Worm (Caenorhabditis elegans) whole organism, mixed stage, embryonic: ENCODE data around the gene F36H12.17.
"Not testable (repeated sequence)": the region's sequence is repeated elsewhere in the genome, so short reads cannot be mapped to it uniquely, and the experiment has no call there.

Source experiments
- bed-3 ChIP-seq: fragments of 200-800 bp; sonication (Bioruptor generic); optimal IDR thresholded peaks from 3 replicates; lab custom pipeline; 2018; ENCODE audit warnings: mild to moderate bottlenecking, missing genetic modification characterization, moderate library complexity, missing compliant biosample characterization
- blmp-1 ChIP-seq: fragments of 150-350 bp; optimal IDR thresholded peaks from 2 replicates; lab custom pipeline; 2014; ENCODE audit warnings: missing biosample characterization, missing genetic modification characterization
- ceh-39 ChIP-seq: fragments of 150-350 bp; optimal IDR thresholded peaks from 2 replicates; lab custom pipeline; 2014; ENCODE audit warnings: missing biosample characterization, missing genetic modification characterization
- ceh-83 ChIP-seq: fragments of 200-800 bp; sonication (Bioruptor generic); optimal IDR thresholded peaks from 2 replicates; lab custom pipeline; 2018; ENCODE audit warnings: mild to moderate bottlenecking, missing genetic modification characterization, missing compliant biosample characterization
- ces-1 ChIP-seq: fragments of 150-350 bp; optimal IDR thresholded peaks from 2 replicates; lab custom pipeline; 2014; ENCODE audit warnings: missing biosample characterization, missing genetic modification reagents, missing genetic modification characterization
- drap-1 ChIP-seq: fragments of 200-800 bp; sonication (Bioruptor generic); optimal IDR thresholded peaks from 3 replicates; lab custom pipeline; 2018; ENCODE audit warnings: mild to moderate bottlenecking, missing genetic modification characterization, missing compliant biosample characterization
- elt-1 ChIP-seq: sonication (generic microtip); optimal IDR thresholded peaks from 2 replicates; lab custom pipeline; 2017; ENCODE audit warnings: missing genetic modification characterization, mild to moderate bottlenecking, missing compliant biosample characterization, antibody characterized with exemption, moderate library complexity, borderline replicate concordance; ENCODE audit not compliant: insufficient read depth
- elt-3 ChIP-seq: fragments of 150-350 bp; optimal IDR thresholded peaks from 2 replicates; lab custom pipeline; 2014; ENCODE audit warnings: missing biosample characterization, missing genetic modification characterization
- flh-1 ChIP-seq: fragments of 200-800 bp; sonication (Bioruptor generic); optimal IDR thresholded peaks from 2 replicates; lab custom pipeline; 2018; ENCODE audit warnings: mild to moderate bottlenecking, missing genetic modification characterization, moderate library complexity, missing compliant biosample characterization
- ham-2 ChIP-seq: fragments of 200-800 bp; sonication (Bioruptor generic); optimal IDR thresholded peaks from 2 replicates; lab custom pipeline; 2018; ENCODE audit warnings: mild to moderate bottlenecking, missing genetic modification characterization, missing compliant biosample characterization
- hlh-1 ChIP-seq: fragments of 150-350 bp; optimal IDR thresholded peaks from 2 replicates; lab custom pipeline; 2014; ENCODE audit warnings: missing biosample characterization, missing genetic modification reagents, missing genetic modification characterization
- lin-13 ChIP-seq: fragments of 150-350 bp; optimal IDR thresholded peaks from 2 replicates; lab custom pipeline; 2014; ENCODE audit warnings: missing biosample characterization, missing genetic modification characterization
- lin-32 ChIP-seq: fragments of 200-800 bp; sonication (Bioruptor generic); optimal IDR thresholded peaks from 2 replicates; lab custom pipeline; 2018; ENCODE audit warnings: mild to moderate bottlenecking, missing genetic modification characterization, missing compliant biosample characterization
- lsy-2 ChIP-seq: fragments of 150-350 bp; optimal IDR thresholded peaks from 2 replicates; lab custom pipeline; 2014; ENCODE audit warnings: missing biosample characterization, missing genetic modification characterization
- mab-5 ChIP-seq: fragments of 150-350 bp; optimal IDR thresholded peaks from 2 replicates; lab custom pipeline; 2014; ENCODE audit warnings: missing biosample characterization, missing genetic modification characterization
- mls-2 ChIP-seq: sonication (generic microtip); optimal IDR thresholded peaks from 2 replicates; lab custom pipeline; 2016; ENCODE audit warnings: mild to moderate bottlenecking, missing genetic modification characterization, moderate library complexity, missing compliant biosample characterization
- nhr-12 ChIP-seq: fragments of 150-350 bp; optimal IDR thresholded peaks from 2 replicates; lab custom pipeline; 2014; ENCODE audit warnings: missing biosample characterization, missing genetic modification characterization
- nhr-2 ChIP-seq: fragments of 150-350 bp; optimal IDR thresholded peaks from 2 replicates; lab custom pipeline; 2014; ENCODE audit warnings: missing biosample characterization, missing genetic modification characterization
- nhr-237 ChIP-seq: fragments of 150-350 bp; optimal IDR thresholded peaks from 2 replicates; lab custom pipeline; 2014; ENCODE audit warnings: missing biosample characterization, missing genetic modification characterization
- nhr-28 ChIP-seq: fragments of 150-350 bp; optimal IDR thresholded peaks from 2 replicates; lab custom pipeline; 2014; ENCODE audit warnings: missing biosample characterization, missing genetic modification characterization
- nhr-76 ChIP-seq: sonication (generic microtip); optimal IDR thresholded peaks from 2 replicates; lab custom pipeline; 2017; ENCODE audit warnings: missing biosample characterization, missing genetic modification characterization
- pha-4 ChIP-seq: fragments of 150-350 bp; optimal IDR thresholded peaks from 2 replicates; lab custom pipeline; 2018; ENCODE audit warnings: missing biosample characterization, missing genetic modification reagents, missing genetic modification characterization
- sem-2 ChIP-seq: fragments of 200-800 bp; sonication (Bioruptor generic); optimal IDR thresholded peaks from 2 replicates; lab custom pipeline; 2018; ENCODE audit warnings: mild to moderate bottlenecking, missing genetic modification characterization, missing compliant biosample characterization
- snpc-4 ChIP-seq: fragments of 150-350 bp; optimal IDR thresholded peaks from 2 replicates; lab custom pipeline; 2014; ENCODE audit warnings: missing biosample characterization, missing genetic modification characterization
- sptf-1 ChIP-seq: sonication (generic microtip); optimal IDR thresholded peaks from 2 replicates; lab custom pipeline; 2017; ENCODE audit warnings: mild to moderate bottlenecking, missing genetic modification characterization, moderate library complexity, missing compliant biosample characterization
- tbx-8 ChIP-seq: fragments of 200-800 bp; sonication (Bioruptor generic); optimal IDR thresholded peaks from 2 replicates; lab custom pipeline; 2018; ENCODE audit warnings: mild to moderate bottlenecking, missing genetic modification characterization, moderate library complexity, missing compliant biosample characterization
- unc-120 ChIP-seq: sonication (generic microtip); optimal IDR thresholded peaks from 2 replicates; lab custom pipeline; 2017; ENCODE audit warnings: missing genetic modification characterization, missing compliant biosample characterization; ENCODE audit not compliant: poor library complexity, severe bottlenecking
- unc-62 ChIP-seq: fragments of 150-350 bp; optimal IDR thresholded peaks from 2 replicates; lab custom pipeline; 2014; ENCODE audit warnings: missing biosample characterization, missing genetic modification reagents, missing genetic modification characterization
- zip-8 ChIP-seq: fragments of 150-350 bp; optimal IDR thresholded peaks from 2 replicates; lab custom pipeline; 2014; ENCODE audit warnings: missing biosample characterization, missing genetic modification characterization
- ztf-11 ChIP-seq: fragments of 150-350 bp; optimal IDR thresholded peaks from 2 replicates; lab custom pipeline; 2014; ENCODE audit warnings: missing biosample characterization, missing genetic modification characterization

F36H12.17 gene

ce11 chrIV:5230530-5230929 is 47.1 kb downstream of the F36H12.17 start, which contains the start of gene thn-5:
TSS of gene thn-5 (plus strand) at chrIV:5230830.
- TF ChIP-seq zip-8, result no peak
- TF ChIP-seq ztf-11 (tag; lab: Kevin White, UChicago), result no peak
- TF ChIP-seq lin-13, result no peak
- TF ChIP-seq elt-1 (tag; lab: Kevin White, UChicago), result no peak
- no peak for TF ChIP-seq nhr-237 (tag; lab: Kevin White, UChicago)
- no peak for TF ChIP-seq flh-1 (GFP tag; lab: Kevin White, UChicago)
- no peak for TF ChIP-seq nhr-2 (tag; lab: Kevin White, UChicago)
- no peak for TF ChIP-seq mab-5 (tag; lab: Kevin White, UChicago)
- TF ChIP-seq hlh-1, result no peak
- TF ChIP-seq sptf-1, result no peak
- TF ChIP-seq snpc-4 (tag; lab: Kevin White, UChicago), result no peak
- TF ChIP-seq pha-4 (tag; lab: Kevin White, UChicago), result no peak
- no peak for TF ChIP-seq blmp-1 (tag; lab: Kevin White, UChicago)
- TF ChIP-seq nhr-12 (tag; lab: Kevin White, UChicago), result no peak
- TF ChIP-seq elt-3 (tag; lab: Kevin White, UChicago), result no peak
- no peak for TF ChIP-seq unc-120 (tag; lab: Kevin White, UChicago)
- no peak for TF ChIP-seq mls-2 (tag; lab: Kevin White, UChicago)

- TF ChIP-seq unc-62 (GFP tag; lab: Kevin White, UChicago) (no peak), ces-1 (no peak)
Measured at ce11 chrIV:5228619-5229018, 49.0 kb downstream of the F36H12.17 start, which contains the start of gene thn-6. TSS of gene thn-6 (plus strand) at chrIV:5228919.

- not testable (repeated sequence) for TF ChIP-seq elt-3 (tag; lab: Kevin White, UChicago); sem-2; tbx-8 (GFP tag; lab: Kevin White, UChicago)
Measured at ce11 chrIV:5226552-5226951, 51.1 kb downstream of the F36H12.17 start, which contains the start of gene nsph-4.1. TSS of gene nsph-4.1 (plus strand) at chrIV:5226852.

- TF ChIP-seq elt-1 (tag; lab: Kevin White, UChicago); zip-8; lsy-2 (tag; lab: Kevin White, UChicago): not testable (repeated sequence)
Measured at ce11 chrIV:5225277-5225822, 52.3 kb downstream of the F36H12.17 start, which contains the start of gene cylc-1. TSS of gene cylc-1 (minus strand) at chrIV:5225772.

ce11 chrIV:5224238-5224637 is 53.4 kb downstream of the F36H12.17 start, which contains the start of gene Y59E9AL.8:
TSS of gene Y59E9AL.8 (minus strand) at chrIV:5224338.
- no peak for TF ChIP-seq nhr-237 (tag; lab: Kevin White, UChicago)
- no peak for TF ChIP-seq unc-62 (GFP tag; lab: Kevin White, UChicago)
- no peak for TF ChIP-seq ham-2
- TF ChIP-seq nhr-76 (tag; lab: Kevin White, UChicago), result no peak
- TF ChIP-seq sptf-1, result no peak
- TF ChIP-seq ceh-39 (tag; lab: Kevin White, UChicago), result no peak
- TF ChIP-seq bed-3 (GFP tag; lab: Kevin White, UChicago), result no peak
- no peak for TF ChIP-seq ztf-11 (tag; lab: Kevin White, UChicago)
- no peak for TF ChIP-seq ceh-83 (GFP tag; lab: Kevin White, UChicago)
- TF ChIP-seq ces-1, result no peak
- no peak for TF ChIP-seq unc-120 (tag; lab: Kevin White, UChicago)
- no peak for TF ChIP-seq drap-1 (GFP tag; lab: Kevin White, UChicago)
- TF ChIP-seq nhr-28 (tag; lab: Kevin White, UChicago), result no peak
- no peak for TF ChIP-seq flh-1 (GFP tag; lab: Kevin White, UChicago)
- no peak for TF ChIP-seq pha-4 (tag; lab: Kevin White, UChicago)
- TF ChIP-seq lin-32 (GFP tag; lab: Kevin White, UChicago), result no peak
